Fruit fly (Drosophila melanogaster): ENCODE measurements around the gene Cpr66Cb.

Cpr66Cb gene

DNA sequence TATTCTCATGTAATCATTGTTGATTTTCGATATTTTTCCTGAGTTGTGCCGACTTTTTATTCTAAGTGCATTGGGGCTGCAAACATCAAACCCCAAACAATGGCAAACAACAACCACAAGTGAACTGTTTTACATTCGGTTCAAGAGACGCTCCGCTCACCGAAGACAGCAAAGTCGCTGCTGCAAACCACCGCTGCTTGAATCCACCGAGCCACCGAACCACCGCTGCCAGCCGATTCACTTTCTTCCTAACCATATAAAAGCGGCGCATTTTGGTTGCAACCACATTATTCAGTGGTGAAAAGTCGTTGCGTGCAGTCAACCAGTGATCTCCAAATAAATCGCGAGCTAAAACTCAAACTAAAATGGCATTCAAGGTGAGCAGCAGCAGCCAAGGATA, at the start of gene Cpr66Cb:
Cpr66Cb (plus strand) TSS at position 301 of the 400 bp plus-strand sequence.
- TF ChIP-seq CTCF (optimal IDR thresholded peaks at IDR 0.05) = no peak
- TF ChIP-seq CG8478 (optimal IDR thresholded peaks at IDR 0.05) = no peak

DNA sequence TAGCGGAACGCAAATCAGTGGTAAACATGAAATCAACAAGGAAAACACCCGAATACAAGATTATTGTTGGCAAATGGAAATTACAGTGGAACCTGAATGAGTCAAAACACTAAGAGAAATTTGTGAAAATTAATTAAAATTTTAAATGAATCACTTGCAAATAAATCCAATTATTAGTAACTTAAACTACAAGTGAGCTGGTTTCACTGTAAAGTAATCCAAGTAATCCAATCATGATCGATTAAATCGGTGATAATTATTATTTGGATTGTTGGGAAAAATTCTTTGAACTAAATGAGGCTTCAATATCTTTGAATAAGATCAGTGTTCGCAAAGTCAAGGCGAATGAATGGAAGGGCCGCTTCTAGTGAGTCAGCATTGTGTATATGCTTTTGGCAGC, 48.1 kb upstream of the Cpr66Cb start:
- TF ChIP-seq CG8478 (optimal IDR thresholded peaks at IDR 0.05) (no peak), CTCF (optimal IDR thresholded peaks at IDR 0.05) (no peak)

DNA sequence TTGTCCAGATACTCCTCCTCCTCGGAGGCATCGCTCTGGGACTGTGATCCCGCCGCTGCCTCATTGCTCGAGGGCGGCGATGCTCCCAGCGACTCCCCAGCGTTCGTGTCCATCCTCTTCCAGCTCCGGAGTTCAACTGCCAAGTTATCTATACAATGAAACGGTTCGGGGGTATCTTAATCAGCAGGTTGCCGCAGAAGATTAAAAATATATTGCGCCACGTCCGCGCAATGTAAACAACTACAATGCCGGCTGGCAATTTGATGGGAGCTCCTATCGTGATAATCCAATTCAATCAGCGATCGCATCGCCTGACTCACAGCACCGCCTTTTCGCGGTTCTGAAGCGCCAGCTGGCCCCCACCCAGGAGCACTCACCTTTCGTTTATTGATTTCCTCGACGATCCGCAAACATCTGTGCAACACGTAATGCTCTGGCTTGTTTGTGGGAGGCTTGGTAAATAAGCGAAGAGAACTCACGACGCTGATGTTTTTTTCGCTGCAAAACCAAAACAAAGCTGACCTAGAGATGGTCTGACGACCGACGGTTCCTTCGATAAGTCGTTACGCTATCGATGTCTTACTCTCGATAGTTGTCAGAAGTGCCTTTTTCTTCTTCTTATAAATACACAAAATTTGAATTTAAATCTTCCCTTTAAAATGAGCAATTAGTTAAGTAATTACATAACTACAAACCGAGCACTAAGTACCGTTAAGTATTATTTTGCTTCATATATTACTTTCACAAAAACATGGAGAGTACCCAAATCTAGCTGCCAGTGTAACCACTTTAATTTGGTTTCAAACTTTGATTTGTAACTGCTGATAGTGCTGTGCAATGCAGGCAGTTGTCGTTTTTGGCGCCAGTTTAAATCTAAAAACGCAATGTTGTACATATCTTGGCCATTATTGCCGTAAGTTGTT, 46.9 kb upstream of the Cpr66Cb start, which contains the start of gene cert:
cert (minus strand) TSS at position 535 of the 923 bp plus-strand sequence.
- TF ChIP-seq CG8478 (optimal IDR thresholded peaks at IDR 0.05) (no peak), CTCF (optimal IDR thresholded peaks at IDR 0.05) (no peak)

DNA sequence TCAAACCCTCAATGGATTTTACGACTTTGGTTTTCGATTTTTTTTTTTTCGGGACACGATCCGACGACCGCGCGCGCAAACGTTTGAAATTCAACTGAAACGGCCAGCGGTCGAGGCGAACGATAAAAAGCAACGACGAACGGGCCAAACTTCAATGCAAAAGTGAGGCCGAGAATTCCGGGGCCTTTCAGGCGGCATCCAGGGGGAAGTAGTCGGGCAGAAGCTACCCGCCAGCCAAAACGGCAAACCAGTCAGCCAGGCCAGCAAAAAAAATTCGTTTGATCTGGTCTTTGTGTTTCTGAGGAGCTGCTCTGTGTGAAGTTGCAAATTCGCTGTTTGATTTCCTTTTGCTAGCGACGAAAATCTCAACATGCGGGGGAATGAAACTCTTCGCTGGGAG, 41.2 kb upstream of the Cpr66Cb start, which contains the start of gene CG7201:
CG7201 (minus strand) TSS at position 101 of the 400 bp plus-strand sequence.
- TF ChIP-seq CTCF (optimal IDR thresholded peaks at IDR 0.05) (no peak), CG8478 (optimal IDR thresholded peaks at IDR 0.05) (no peak)

- no peak for TF ChIP-seq CTCF (optimal IDR thresholded peaks at IDR 0.05)
- no peak for TF ChIP-seq CG8478 (optimal IDR thresholded peaks at IDR 0.05)
These were observed 39.5 kb upstream of the Cpr66Cb start, which contains the start of gene Rab19 for dm6 chr3L:8296941-8297340. TSS of gene Rab19 (plus strand) at chr3L:8297018.

DNA sequence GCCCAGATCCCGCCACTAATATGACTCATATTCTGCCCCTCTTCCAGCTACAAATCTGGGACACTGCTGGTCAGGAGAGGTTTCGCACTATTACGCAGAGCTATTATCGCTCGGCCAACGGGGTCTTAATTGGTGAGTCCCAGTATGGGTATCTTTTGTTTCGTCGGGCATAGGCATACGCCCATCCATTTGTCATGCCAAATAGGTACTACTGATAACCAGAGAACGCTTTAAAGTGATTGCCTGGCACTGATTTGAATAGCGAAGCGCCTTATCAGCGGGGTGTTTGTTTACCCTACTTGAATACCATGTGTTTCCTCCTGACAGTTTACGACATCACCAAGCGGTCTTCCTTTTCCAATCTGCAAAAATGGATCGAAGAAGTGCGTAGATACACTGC, 39.0 kb upstream of the Cpr66Cb start:
- TF ChIP-seq CTCF (optimal IDR thresholded peaks at IDR 0.05) (no peak), CG8478 (optimal IDR thresholded peaks at IDR 0.05) (no peak)

DNA sequence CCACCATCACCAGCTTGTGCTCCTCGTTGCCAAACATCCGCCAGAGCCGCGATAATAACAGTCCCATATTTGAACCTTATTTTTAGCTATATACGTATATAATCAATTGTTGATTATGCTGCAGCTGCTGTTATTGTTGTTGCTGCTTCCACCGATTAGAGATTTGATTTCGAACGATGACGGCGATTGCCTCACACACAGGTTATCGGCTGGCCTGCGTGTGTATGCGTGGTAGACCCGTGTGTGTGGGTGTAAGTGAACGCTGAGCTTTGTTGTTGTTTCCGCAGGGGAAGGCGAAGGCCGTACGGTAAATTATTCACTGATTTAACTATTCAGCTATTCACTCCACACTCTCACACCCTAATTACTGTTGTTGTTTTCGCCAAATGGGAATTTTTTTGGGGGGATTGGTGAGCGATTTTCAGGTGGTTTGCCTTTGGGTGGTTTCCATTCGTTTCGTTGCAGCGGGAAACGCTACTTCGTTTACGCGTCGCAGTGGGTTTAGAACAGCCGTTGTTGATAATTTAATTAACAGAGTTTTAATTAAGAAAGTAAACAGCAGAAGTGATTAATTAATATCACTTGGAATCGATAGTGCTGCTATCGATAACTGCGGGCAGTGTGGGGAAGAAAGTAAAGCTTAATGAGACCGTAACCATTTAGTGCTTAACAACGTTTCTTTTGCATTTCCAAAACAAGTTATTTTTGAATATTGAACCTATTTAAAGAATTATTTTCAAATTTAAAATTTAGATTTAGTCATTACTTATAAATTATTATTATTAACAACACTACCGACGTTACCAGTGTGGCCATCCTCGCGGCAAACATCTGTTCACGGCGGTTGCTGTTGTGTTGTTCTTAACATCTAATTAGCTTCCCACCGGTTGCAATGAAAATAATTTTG, 37.0 kb upstream of the Cpr66Cb start, which contains the start of the genes Arl5 and CG13671:
Arl5 (minus strand) TSS at position 616 of the 907 bp plus-strand sequence.
CG13671 (plus strand) TSS at position 841 of the 907 bp plus-strand sequence.
- TF ChIP-seq CTCF (optimal IDR thresholded peaks at IDR 0.05) (no peak), CG8478 (optimal IDR thresholded peaks at IDR 0.05) (no peak)

- TF ChIP-seq CG8478 (optimal IDR thresholded peaks at IDR 0.05) (no peak), CTCF (optimal IDR thresholded peaks at IDR 0.05) (no peak)
These were observed 32.6 kb upstream of the Cpr66Cb start, which contains the start of the genes CG7194 and Sbp2 for dm6 chr3L:8303912-8304311. TSS of gene CG7194 (minus strand) at chr3L:8304059. TSS of gene Sbp2 (plus strand) at chr3L:8304157.

DNA sequence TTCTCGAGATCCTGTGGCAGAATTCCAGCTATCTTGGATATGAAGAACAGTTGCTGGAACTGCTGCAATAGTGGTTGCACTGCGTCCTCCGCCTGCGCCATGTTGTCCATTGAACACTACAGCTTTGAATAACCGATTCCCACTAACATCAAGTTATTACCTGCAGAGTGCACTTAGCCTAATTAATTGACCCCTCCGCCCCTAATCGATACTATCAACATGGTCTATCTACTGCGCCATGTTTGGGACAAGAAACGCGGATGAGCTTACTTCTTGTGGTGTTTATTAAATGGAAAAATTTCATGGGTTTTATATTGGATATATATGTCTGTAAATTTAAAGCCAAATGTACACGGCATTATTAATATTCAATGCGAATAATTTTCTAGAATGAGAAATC, 29.6 kb upstream of the Cpr66Cb start, which contains the start of gene Gr66a:
Gr66a (minus strand) TSS at position 101 of the 400 bp plus-strand sequence.
- no peak for TF ChIP-seq CG8478 (optimal IDR thresholded peaks at IDR 0.05)
- no peak for TF ChIP-seq CTCF (optimal IDR thresholded peaks at IDR 0.05)

DNA sequence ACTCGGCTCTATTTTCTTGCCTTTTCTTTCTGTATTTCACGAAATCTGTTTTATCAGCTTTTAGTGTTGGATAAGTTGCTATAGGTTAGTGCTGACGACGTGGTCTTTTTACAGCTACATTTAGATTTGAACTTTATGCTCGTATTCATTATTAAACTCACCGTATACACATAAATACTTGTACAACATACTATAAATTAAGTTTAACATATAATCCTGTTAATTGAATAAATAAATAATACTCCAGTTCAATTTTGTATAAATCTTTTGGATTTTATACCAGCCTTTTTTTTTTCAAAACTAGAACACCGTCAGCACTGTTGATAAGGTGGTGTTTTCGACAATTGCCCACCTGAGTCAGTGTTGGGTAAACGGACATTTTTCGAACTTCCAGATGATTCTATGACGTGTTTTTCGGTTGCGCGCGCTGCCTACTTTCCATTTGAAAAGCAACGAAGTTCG, 27.6 kb upstream of the Cpr66Cb start, which contains the start of gene BI-1:
BI-1 (minus strand) TSS at position 51 of the 462 bp plus-strand sequence.
- no peak for TF ChIP-seq CTCF (optimal IDR thresholded peaks at IDR 0.05)

DNA sequence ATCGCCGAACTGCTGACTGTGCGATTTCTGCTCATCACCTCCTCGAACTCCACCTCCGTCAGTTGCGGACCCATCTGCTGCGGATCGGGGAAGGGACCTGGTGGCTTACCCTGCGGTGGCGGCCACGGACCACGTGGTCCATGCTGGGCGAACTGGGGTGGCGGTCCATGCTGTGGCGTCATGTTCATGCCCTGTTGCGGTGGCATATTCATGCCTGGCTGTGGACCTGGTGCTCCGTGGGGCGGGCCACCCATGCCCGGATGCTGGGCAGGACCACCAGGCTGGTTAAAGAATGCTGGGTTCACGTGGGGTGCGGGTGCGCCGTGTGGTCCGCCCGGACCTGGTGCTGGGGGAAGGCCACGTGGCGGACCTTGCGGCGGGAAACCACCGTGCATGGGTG, 24.2 kb upstream of the Cpr66Cb start:
- TF ChIP-seq CTCF (optimal IDR thresholded peaks at IDR 0.05) (no peak), CG8478 (optimal IDR thresholded peaks at IDR 0.05) (no peak)

DNA sequence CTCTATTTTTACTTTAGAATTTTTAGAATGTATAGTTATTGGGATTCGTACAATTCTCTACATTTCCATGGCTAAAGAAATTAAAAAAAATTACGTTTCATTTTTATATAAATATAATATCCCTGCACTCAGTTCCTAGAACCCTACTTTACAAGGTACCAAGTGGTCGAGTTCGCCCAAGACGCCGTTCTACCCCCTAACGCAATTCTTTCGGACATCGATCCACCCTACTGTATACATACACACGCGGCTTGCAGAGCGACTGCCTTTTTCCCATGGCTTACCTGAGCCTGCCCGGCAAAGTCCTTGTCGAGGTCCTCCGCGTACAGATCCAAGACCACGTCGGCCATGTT, 21.7 kb upstream of the Cpr66Cb start:
- TF ChIP-seq CG8478 (optimal IDR thresholded peaks at IDR 0.05) (no peak), CTCF (optimal IDR thresholded peaks at IDR 0.05) (no peak)

DNA sequence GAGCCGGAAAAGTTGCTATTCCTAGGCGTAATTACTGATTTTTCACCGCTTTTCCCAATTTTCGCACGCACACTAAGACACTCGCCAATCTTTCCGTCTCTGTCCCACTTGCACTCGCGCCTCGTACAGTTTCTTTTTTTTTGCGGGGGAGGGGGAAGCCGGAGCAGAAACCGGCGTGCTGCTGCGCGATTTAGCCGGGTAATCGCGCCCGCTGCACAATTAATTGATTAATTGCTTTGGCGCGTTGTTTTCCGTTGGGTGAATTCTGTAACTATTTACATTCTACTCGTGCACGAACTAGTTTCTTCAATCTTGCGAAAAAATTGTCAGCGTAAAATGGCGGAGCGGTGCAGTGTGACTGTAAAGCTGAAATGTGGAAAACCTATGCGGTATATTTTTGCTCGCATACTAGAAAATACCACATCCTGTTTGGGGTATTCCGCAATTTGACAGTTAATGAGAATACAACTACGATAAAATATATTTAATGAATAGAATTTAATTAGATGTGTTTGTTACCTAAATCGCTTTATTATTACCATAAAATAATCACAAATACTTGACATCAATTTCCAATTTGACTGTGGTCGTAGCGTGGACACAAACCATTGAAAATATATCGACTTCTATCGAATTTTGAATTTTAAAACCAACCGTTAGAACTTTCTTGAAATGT, 21.2 kb upstream of the Cpr66Cb start, which contains the start of gene Cpsf6:
Cpsf6 (minus strand) TSS at position 362 of the 676 bp plus-strand sequence.
- TF ChIP-seq CTCF (optimal IDR thresholded peaks at IDR 0.05) (no peak), CG8478 (optimal IDR thresholded peaks at IDR 0.05) (no peak)

DNA sequence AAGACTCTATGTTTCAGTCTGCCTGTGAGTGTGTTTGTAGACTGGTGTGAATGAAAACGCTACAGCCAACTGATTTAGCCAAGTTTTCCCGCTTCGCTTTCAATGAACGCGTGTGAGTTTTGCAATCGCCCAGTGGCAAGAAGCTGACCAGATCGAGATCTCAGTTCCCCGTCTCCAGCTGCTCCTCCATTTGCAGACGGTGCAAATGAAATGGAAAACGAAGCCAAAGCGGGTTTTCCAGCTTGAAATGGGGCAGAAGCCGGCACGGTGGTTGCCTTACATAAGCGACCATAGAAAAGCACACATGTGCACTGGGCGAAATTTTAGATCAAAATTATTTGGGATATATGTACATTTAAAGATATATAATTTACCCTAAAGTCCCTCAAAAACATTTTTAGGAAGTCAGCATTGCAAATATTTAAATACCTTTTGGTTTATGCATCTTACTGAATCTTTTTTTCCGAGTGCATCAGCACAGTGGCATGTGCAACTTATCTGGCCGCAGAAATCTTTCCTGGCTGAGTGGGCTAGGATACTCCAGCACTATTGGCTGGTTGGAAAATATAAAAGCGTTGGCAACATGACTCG, 17.5 kb upstream of the Cpr66Cb start, which contains the start of gene CG43059:
CG43059 (minus strand) TSS at position 51 of the 591 bp plus-strand sequence.
- TF ChIP-seq CG8478 (optimal IDR thresholded peaks at IDR 0.05) = no peak
- TF ChIP-seq CTCF (optimal IDR thresholded peaks at IDR 0.05) = no peak
